Worm (Caenorhabditis elegans) whole organism, late embryonic: ENCODE measurements around the gene nas-22.
A peak's percentile ranks its signal among the peaks of the same experiment; 100 is the strongest.

Experiments
- K02D7.2 ChIP-seq: sonication (generic microtip); optimal IDR thresholded peaks from 2 replicates; lab custom pipeline; 2017; ENCODE audit warnings: mild to moderate bottlenecking, missing genetic modification characterization, missing compliant biosample characterization
- ama-1 ChIP-seq: fragments of 150-350 bp; optimal IDR thresholded peaks from 2 replicates; lab custom pipeline; 2014
- ceh-30 ChIP-seq: fragments of 150-350 bp; optimal IDR thresholded peaks from 2 replicates; lab custom pipeline; 2014; ENCODE audit warnings: missing biosample characterization, missing genetic modification characterization
- hlh-30 ChIP-seq: sonication (generic microtip); optimal IDR thresholded peaks from 2 replicates; lab custom pipeline; 2017; ENCODE audit warnings: antibody characterized with exemption, missing genetic modification characterization, missing compliant biosample characterization; ENCODE audit not compliant: insufficient read depth
- nfya-1 ChIP-seq: sonication (generic microtip); optimal IDR thresholded peaks from 2 replicates; lab custom pipeline; 2017; ENCODE audit warnings: missing genetic modification characterization, mild to moderate bottlenecking, missing compliant biosample characterization, antibody characterized with exemption, moderate library complexity
- pag-3 ChIP-seq: sonication (generic microtip); optimal IDR thresholded peaks from 2 replicates; lab custom pipeline; 2016; ENCODE audit warnings: missing compliant biosample characterization, missing genetic modification characterization, borderline replicate concordance
- pha-4 ChIP-seq: fragments of 150-350 bp; optimal IDR thresholded peaks from 2 replicates; lab custom pipeline; 2018; ENCODE audit warnings: missing biosample characterization, missing genetic modification reagents, missing genetic modification characterization
- pqm-1 ChIP-seq: sonication (generic microtip); optimal IDR thresholded peaks from 2 replicates; lab custom pipeline; 2016; ENCODE audit warnings: missing genetic modification characterization, missing compliant biosample characterization
- tbx-2 ChIP-seq: sonication (generic microtip); optimal IDR thresholded peaks from 2 replicates; lab custom pipeline; 2016; ENCODE audit warnings: missing genetic modification characterization, missing compliant biosample characterization
- unc-42 ChIP-seq: sonication (generic microtip); optimal IDR thresholded peaks from 2 replicates; lab custom pipeline; 2016; ENCODE audit warnings: missing genotype, missing genetic modification characterization, missing compliant biosample characterization

DNA sequence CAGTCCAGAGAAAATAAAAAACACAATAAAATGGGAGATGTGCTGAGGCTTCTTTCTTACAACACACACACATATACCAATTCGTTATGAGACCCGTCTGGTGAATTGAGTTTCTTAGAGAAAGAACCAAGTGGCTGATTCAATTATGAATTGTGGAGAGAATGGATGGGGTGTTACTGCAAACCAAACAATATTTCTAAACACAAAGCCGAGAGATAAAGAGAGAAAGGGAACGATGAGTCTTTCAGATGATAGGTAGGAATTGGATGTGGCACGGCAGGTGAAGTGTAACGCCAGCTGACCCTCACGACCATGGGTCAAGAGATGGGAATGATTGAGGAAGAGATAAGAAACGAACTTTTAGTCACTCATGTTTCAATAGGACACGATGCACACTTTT is 28.2 kb upstream of the nas-22 start, which contains the start of gene mig-17:
- TF ChIP-seq pqm-1 (tag; lab: Kevin White, UChicago) (no peak), ama-1 (no peak), nfya-1 (no peak), tbx-2 (no peak), hlh-30 (tag; lab: Kevin White, UChicago) (no peak), unc-42 (tag; lab: Kevin White, UChicago) (peak; percentile 85), pag-3 (tag; lab: Kevin White, UChicago) (no peak), K02D7.2 (tag; lab: Kevin White, UChicago) (no peak), pha-4 (tag; lab: Kevin White, UChicago) (no peak), ceh-30 (tag; lab: Kevin White, UChicago) (no peak)
